Fruit fly (Drosophila melanogaster) whole organism, embryonic: Measurements from ENCODE around the gene CG2767.

Source experiments
- ATbp ChIP-seq: fragments of 200-800 bp; sonication (Bioruptor generic); optimal IDR thresholded peaks from 2 replicates; lab custom pipeline; 2017; ENCODE audit warnings: missing biosample characterization, mild to moderate bottlenecking, missing genetic modification characterization, missing genetic modification reagents
- Atf6 ChIP-seq: fragments of 200-800 bp; sonication (Bioruptor generic); IDR thresholded peaks from 2 replicates; pipeline ENCODE4 v1.3.6; 2022; ENCODE audit warnings: missing biosample characterization, missing genetic modification characterization
- CG10147 ChIP-seq: fragments of 200-800 bp; sonication (Bioruptor generic); optimal IDR thresholded peaks from 2 replicates; lab custom pipeline; 2019; ENCODE audit warnings: missing biosample characterization, mild to moderate bottlenecking, missing genetic modification characterization, moderate library complexity
- CG10543 ChIP-seq: fragments of 200-800 bp; sonication (Bioruptor generic); optimal IDR thresholded peaks from 3 replicates; lab custom pipeline; 2017; ENCODE audit warnings: missing biosample characterization, mild to moderate bottlenecking, missing genetic modification characterization, moderate library complexity
- CG10654 ChIP-seq: fragments of 200-800 bp; sonication (Bioruptor generic); optimal IDR thresholded peaks from 2 replicates; lab custom pipeline; 2016; ENCODE audit warnings: missing biosample characterization, missing genetic modification characterization
- CG11696 ChIP-seq: fragments of 200-800 bp; sonication (Bioruptor generic); IDR thresholded peaks from 2 replicates; pipeline ENCODE4 v1.3.6; 2022; ENCODE audit warnings: missing biosample characterization, missing genetic modification characterization
- CG12744 ChIP-seq: fragments of 200-800 bp; sonication (Bioruptor generic); optimal IDR thresholded peaks from 2 replicates; lab custom pipeline; 2016; ENCODE audit warnings: missing biosample characterization, missing genetic modification characterization
- CG12769 ChIP-seq: fragments of 200-800 bp; sonication (Bioruptor generic); optimal IDR thresholded peaks from 2 replicates; lab custom pipeline; 2019; ENCODE audit warnings: missing biosample characterization, mild to moderate bottlenecking, missing genetic modification characterization, moderate library complexity
- CG1529 ChIP-seq: fragments of 200-800 bp; sonication (Bioruptor generic); optimal IDR thresholded peaks from 3 replicates; lab custom pipeline; 2018; ENCODE audit warnings: missing biosample characterization, missing genetic modification characterization
- CG30020 ChIP-seq: fragments of 200-800 bp; optimal IDR thresholded peaks from 2 replicates; lab custom pipeline; 2019; ENCODE audit warnings: missing biosample characterization, mild to moderate bottlenecking, missing genetic modification characterization, moderate library complexity
- CG34376 ChIP-seq: fragments of 200-800 bp; sonication (Bioruptor generic); optimal IDR thresholded peaks from 2 replicates; lab custom pipeline; 2018; ENCODE audit warnings: missing biosample characterization, mild to moderate bottlenecking, missing genetic modification characterization
- CG3726 ChIP-seq: fragments of 200-800 bp; sonication (Bioruptor generic); IDR thresholded peaks from 3 replicates; pipeline ENCODE4, ENCODE4 v1.3.6; 2022; ENCODE audit warnings: missing biosample characterization, missing genetic modification characterization
- CG5245 ChIP-seq: fragments of 200-800 bp; sonication (Bioruptor generic); optimal IDR thresholded peaks from 3 replicates; lab custom pipeline; 2016; ENCODE audit warnings: missing biosample characterization, missing genetic modification characterization
- CG6654 ChIP-seq: fragments of 200-800 bp; sonication (Bioruptor generic); optimal IDR thresholded peaks from 2 replicates; lab custom pipeline; 2017; ENCODE audit warnings: missing biosample characterization, mild to moderate bottlenecking, missing genetic modification characterization
- CG6765 ChIP-seq: fragments of 200-800 bp; sonication (Bioruptor generic); optimal IDR thresholded peaks from 3 replicates; lab custom pipeline; 2017; ENCODE audit warnings: missing biosample characterization, mild to moderate bottlenecking, missing genetic modification characterization
- CG7372 ChIP-seq: fragments of 200-800 bp; sonication (Bioruptor generic); IDR thresholded peaks from 2 replicates; pipeline ENCODE4 v1.3.6; 2022; ENCODE audit warnings: missing biosample characterization, missing genetic modification characterization
- CG8089 ChIP-seq: fragments of 200-800 bp; sonication (Bioruptor generic); optimal IDR thresholded peaks from 3 replicates; lab custom pipeline; 2016; ENCODE audit warnings: missing biosample characterization, missing genetic modification characterization
- CG8290 ChIP-seq, 3 experiments: fragments of 200-800 bp; sonication (Bioruptor generic); optimal IDR thresholded peaks; 2 replicates each; lab custom pipeline; 2016 to 2019; ENCODE audit warnings: missing biosample characterization in 3 of 3, missing genetic modification characterization in 3 of 3, mild to moderate bottlenecking in 2 of 3, moderate library complexity in 1 of 3
- CG9609 ChIP-seq: fragments of 200-800 bp; sonication (Bioruptor generic); optimal IDR thresholded peaks from 3 replicates; lab custom pipeline; 2016; ENCODE audit warnings: missing biosample characterization, missing genetic modification characterization
- Dad ChIP-seq: fragments of 200-800 bp; sonication (Bioruptor generic); optimal IDR thresholded peaks from 3 replicates; lab custom pipeline; 2016; ENCODE audit warnings: missing biosample characterization, missing genetic modification characterization
- Dll ChIP-seq: fragments of 200-800 bp; sonication (Bioruptor generic); IDR thresholded peaks from 4 replicates; pipeline ENCODE4 v1.3.6; 2022; ENCODE audit warnings: missing biosample characterization, missing genetic modification characterization; ENCODE audit not compliant: partially characterized antibody
- Drgx ChIP-seq: fragments of 200-800 bp; sonication (Bioruptor generic); IDR thresholded peaks from 2 replicates; pipeline ENCODE4 v1.3.6; 2022; ENCODE audit warnings: missing biosample characterization, missing genetic modification characterization
- Ets97D ChIP-seq: fragments of 200-800 bp; sonication (Bioruptor generic); optimal IDR thresholded peaks from 3 replicates; lab custom pipeline; 2016; ENCODE audit warnings: missing biosample characterization, missing genetic modification characterization
- Fer1 ChIP-seq: fragments of 200-800 bp; sonication (Bioruptor generic); optimal IDR thresholded peaks from 2 replicates; lab custom pipeline; 2017; ENCODE audit warnings: missing biosample characterization, mild to moderate bottlenecking, missing genetic modification characterization
- Myb ChIP-seq: fragments of 200-800 bp; sonication (Bioruptor generic); optimal IDR thresholded peaks from 2 replicates; lab custom pipeline; 2016; ENCODE audit warnings: missing biosample characterization, missing genetic modification characterization
- NC2α ChIP-seq: fragments of 200-800 bp; sonication (Bioruptor generic); optimal IDR thresholded peaks from 2 replicates; lab custom pipeline; 2016; ENCODE audit warnings: missing biosample characterization, missing genetic modification characterization
- Nf-YA ChIP-seq: fragments of 200-800 bp; sonication (Bioruptor generic); IDR thresholded peaks from 2 replicates; pipeline ENCODE4 v1.3.6; 2022; ENCODE audit warnings: missing biosample characterization, missing genetic modification characterization
- Sox102F ChIP-seq: fragments of 200-800 bp; sonication (Bioruptor generic); optimal IDR thresholded peaks from 2 replicates; lab custom pipeline; 2018; ENCODE audit warnings: missing biosample characterization, mild to moderate bottlenecking, missing genetic modification characterization, moderate library complexity
- Sry-δ ChIP-seq: fragments of 200-800 bp; sonication (Bioruptor generic); optimal IDR thresholded peaks from 2 replicates; lab custom pipeline; 2016; ENCODE audit warnings: missing biosample characterization, missing genetic modification characterization
- al ChIP-seq: fragments of 200-800 bp; sonication (Bioruptor generic); IDR thresholded peaks from 2 replicates; pipeline ENCODE4 v1.3.6; 2022; ENCODE audit warnings: missing biosample characterization, missing genetic modification characterization
- ara ChIP-seq: fragments of 200-800 bp; sonication (Bioruptor generic); IDR thresholded peaks from 2 replicates; pipeline ENCODE4 v1.3.6; 2022; ENCODE audit warnings: missing biosample characterization, missing genetic modification characterization
- ase ChIP-seq: fragments of 200-800 bp; sonication (Bioruptor generic); IDR thresholded peaks from 3 replicates; pipeline ENCODE4 v1.3.6; 2022; ENCODE audit warnings: missing biosample characterization, missing genetic modification characterization
- cwo ChIP-seq: fragments of 200-800 bp; sonication (Bioruptor generic); optimal IDR thresholded peaks from 3 replicates; lab custom pipeline; 2017; ENCODE audit warnings: missing biosample characterization, missing genetic modification characterization, mild to moderate bottlenecking, moderate library complexity, missing genetic modification reagents
- dati ChIP-seq: fragments of 200-800 bp; sonication (Bioruptor generic); IDR thresholded peaks from 2 replicates; pipeline ENCODE4 v1.3.6; 2022; ENCODE audit warnings: missing biosample characterization, missing genetic modification characterization
- dpn ChIP-seq, 2 experiments: fragments of 200-800 bp; sonication (Bioruptor generic); optimal IDR thresholded peaks; 3 replicates each; lab custom pipeline; 2016; ENCODE audit warnings: missing biosample characterization in 2 of 2, missing genetic modification characterization in 2 of 2
- ftz-f1 ChIP-seq: fragments of 200-800 bp; sonication (Bioruptor generic); optimal IDR thresholded peaks from 2 replicates; lab custom pipeline; 2016; ENCODE audit warnings: missing biosample characterization, missing genetic modification characterization
- fu2 ChIP-seq: fragments of 200-800 bp; sonication (Bioruptor generic); optimal IDR thresholded peaks from 2 replicates; lab custom pipeline; 2016; ENCODE audit warnings: missing biosample characterization, missing genetic modification characterization
- grau ChIP-seq: fragments of 200-800 bp; optimal IDR thresholded peaks from 3 replicates; lab custom pipeline; 2019; ENCODE audit warnings: missing biosample characterization, mild to moderate bottlenecking, missing genetic modification characterization, moderate library complexity
- gsb-n ChIP-seq: fragments of 200-800 bp; sonication (Bioruptor generic); optimal IDR thresholded peaks from 3 replicates; lab custom pipeline; 2018; ENCODE audit warnings: missing biosample characterization, mild to moderate bottlenecking, missing genetic modification characterization
- jing ChIP-seq: fragments of 200-800 bp; sonication (Bioruptor generic); optimal IDR thresholded peaks from 2 replicates; lab custom pipeline; 2018; ENCODE audit warnings: missing biosample characterization, mild to moderate bottlenecking, missing genetic modification characterization
- luna ChIP-seq: fragments of 200-800 bp; sonication (Bioruptor generic); optimal IDR thresholded peaks from 2 replicates; lab custom pipeline; 2016; ENCODE audit warnings: missing biosample characterization, missing genetic modification characterization
- mirr ChIP-seq: fragments of 200-800 bp; sonication (Bioruptor generic); optimal IDR thresholded peaks from 3 replicates; lab custom pipeline; 2018; ENCODE audit warnings: missing biosample characterization, mild to moderate bottlenecking, missing genetic modification characterization
- peb ChIP-seq: fragments of 200-800 bp; sonication (Bioruptor generic); IDR thresholded peaks from 2 replicates; pipeline ENCODE4 v1.3.6; 2022; ENCODE audit warnings: missing biosample characterization, missing genetic modification characterization
- prd ChIP-seq, 3 experiments: fragments of >200 bp in 2 of 3; fragments of 200-800 bp in 1 of 3; sonication (Bioruptor generic) in 1 of 3; optimal IDR thresholded peaks in 2 of 3; IDR thresholded peaks in 1 of 3; 2 replicates in 2 of 3; 3 replicates in 1 of 3; pipeline versions ENCODE4 v1.3.6 to Lab custom; 2017 to 2022; ENCODE audit warnings: missing biosample characterization in 1 of 3, missing genetic modification characterization in 1 of 3
- slbo ChIP-seq: fragments of 200-800 bp; sonication (Bioruptor generic); IDR thresholded peaks from 2 replicates; pipeline ENCODE4 v1.3.6; 2022; ENCODE audit warnings: missing biosample characterization, missing genetic modification characterization
- sob ChIP-seq: fragments of 200-800 bp; sonication (Bioruptor generic); IDR thresholded peaks from 2 replicates; pipeline ENCODE4 v1.3.6; 2022; ENCODE audit warnings: missing biosample characterization, missing genetic modification characterization
- tap ChIP-seq: fragments of 200-800 bp; optimal IDR thresholded peaks from 3 replicates; lab custom pipeline; 2019; ENCODE audit warnings: missing biosample characterization, mild to moderate bottlenecking, missing genetic modification characterization, moderate library complexity
- tin ChIP-seq: fragments of 200-800 bp; sonication (Bioruptor generic); optimal IDR thresholded peaks from 3 replicates; lab custom pipeline; 2016; ENCODE audit warnings: missing biosample characterization, missing genetic modification characterization
- tna ChIP-seq: fragments of 200-800 bp; sonication (Bioruptor generic); IDR thresholded peaks from 2 replicates; pipeline ENCODE4 v1.3.6; 2022; ENCODE audit warnings: missing biosample characterization, missing genetic modification characterization; ENCODE audit not compliant: partially characterized antibody
- zen2 ChIP-seq: fragments of 200-800 bp; sonication (Bioruptor generic); IDR thresholded peaks from 3 replicates; pipeline ENCODE4 v1.3.6; 2022; ENCODE audit warnings: missing biosample characterization, missing genetic modification characterization; ENCODE audit not compliant: partially characterized antibody

Gene CG2767

dm6 chr3R:8009080-8009620, 1.2 kb upstream of the CG2767 start, which contains the start of the genes CG11052 and CG3223 (continued):
- no peak for TF ChIP-seq peb (GFP tag; lab: Robert Waterston, UW)
- no peak for TF ChIP-seq luna (GFP tag; lab: Kevin White, UChicago)
- TF ChIP-seq CG8089 (GFP tag; lab: Kevin White, UChicago), result no peak
- no peak for TF ChIP-seq ase (GFP tag; lab: Robert Waterston, UW)
- TF ChIP-seq CG6765 (GFP tag; lab: Kevin White, UChicago), result no peak
- no peak for TF ChIP-seq CG12744 (GFP tag; lab: Kevin White, UChicago)
- no peak for TF ChIP-seq Dad (GFP tag; lab: Kevin White, UChicago)
- TF ChIP-seq grau (tag; lab: Kevin White, UChicago), result peak; percentile 32
- no peak for TF ChIP-seq Nf-YA (GFP tag; lab: Robert Waterston, UW)
- TF ChIP-seq Sry-δ (GFP tag; lab: Kevin White, UChicago), result peak; percentile 63
- TF ChIP-seq NC2α (GFP tag; lab: Kevin White, UChicago), result no peak
- TF ChIP-seq CG6654, result no peak
- no peak for TF ChIP-seq ara (GFP tag; lab: Robert Waterston, UW)
- TF ChIP-seq Fer1 (GFP tag; lab: Kevin White, UChicago), result peak; percentile 44
- peak; percentile 85 for TF ChIP-seq CG30020 (tag; lab: Kevin White, UChicago)
- TF ChIP-seq Myb (GFP tag; lab: Kevin White, UChicago), result peak; percentile 55
- peak; percentile 10 for TF ChIP-seq mirr (GFP tag; lab: Kevin White, UChicago)
- no peak for TF ChIP-seq CG5245 (GFP tag; lab: Kevin White, UChicago)
- TF ChIP-seq Ets97D (GFP tag; lab: Kevin White, UChicago), result peak; percentile 72
- TF ChIP-seq dati (GFP tag; lab: Robert Waterston, UW), result no peak
- no peak for TF ChIP-seq al (GFP tag; lab: Robert Waterston, UW)
- TF ChIP-seq tap, result no peak
- TF ChIP-seq CG9609 (GFP tag; lab: Kevin White, UChicago), result no peak
- no peak for TF ChIP-seq prd (optimal IDR thresholded peaks at IDR 0.05; lab: Kevin White, UChicago)
- TF ChIP-seq prd (GFP tag; IDR thresholded peaks at IDR 0.05; lab: Robert Waterston, UW), result no peak
- TF ChIP-seq tna (GFP tag; lab: Robert Waterston, UW), result no peak
- TF ChIP-seq Drgx, result no peak
- no peak for TF ChIP-seq CG8290 (GFP tag; optimal IDR thresholded peaks at IDR 0.05; lab: Kevin White, UChicago)
- peak in 1 of 2 experiments; percentile 12 for TF ChIP-seq CG8290 (tag; optimal IDR thresholded peaks at IDR 0.05; lab: Kevin White, UChicago)
- no peak for TF ChIP-seq CG10147 (GFP tag; lab: Kevin White, UChicago)
- TF ChIP-seq CG1529, result no peak
- no peak for TF ChIP-seq CG7372
- TF ChIP-seq CG3726 (GFP tag; lab: Robert Waterston, UW), result no peak
- TF ChIP-seq cwo (GFP tag; lab: Kevin White, UChicago), result no peak
- peak; percentile 58; the same call in 1 of the 2 replicates for TF ChIP-seq slbo (GFP tag; lab: Robert Waterston, UW)
- no peak for TF ChIP-seq gsb-n (tag; lab: Kevin White, UChicago)
- peak; percentile 5 for TF ChIP-seq CG34376
- TF ChIP-seq CG10654 (GFP tag; lab: Kevin White, UChicago), result no peak
- peak; percentile 16 for TF ChIP-seq tin
- TF ChIP-seq ftz-f1 (GFP tag; lab: Kevin White, UChicago), result peak; percentile 92
- peak; percentile 40 for TF ChIP-seq fu2
- peak; percentile 6 for TF ChIP-seq CG10543 (GFP tag; lab: Kevin White, UChicago)
- no peak for TF ChIP-seq CG12769 (tag; lab: Kevin White, UChicago)
- no peak for TF ChIP-seq ATbp (GFP tag; lab: Kevin White, UChicago)
- no peak for TF ChIP-seq CG11696 (GFP tag; lab: Robert Waterston, UW)
- no peak for TF ChIP-seq sob (GFP tag; lab: Robert Waterston, UW)
- no peak for TF ChIP-seq Sox102F (GFP tag; lab: Kevin White, UChicago)
- no peak for TF ChIP-seq jing (GFP tag; lab: Kevin White, UChicago)
- TF ChIP-seq zen2 (GFP tag; lab: Robert Waterston, UW), result no peak
- TF ChIP-seq dpn (GFP tag; optimal IDR thresholded peaks at IDR 0.05; lab: Kevin White, UChicago), result peak in 1 of 2 experiments; percentile 21
- no peak for TF ChIP-seq Atf6 (GFP tag; lab: Robert Waterston, UW)
- TF ChIP-seq Dll (GFP tag; lab: Robert Waterston, UW), result peak; percentile 58; the same call in 1 of the 4 replicates
